Worm (Caenorhabditis elegans) whole organism, L1 larva: ENCODE measurements around the gene odr-7.

Experiments
- C04F5.9 ChIP-seq: sonication (generic microtip); optimal IDR thresholded peaks from 2 replicates; lab custom pipeline; 2016; ENCODE audit warnings: missing genetic modification characterization, missing compliant biosample characterization
- C16A3.4 ChIP-seq: fragments of 150-350 bp; optimal IDR thresholded peaks from 2 replicates; lab custom pipeline; 2014; ENCODE audit warnings: missing biosample characterization, missing genetic modification characterization
- C34B4.2 ChIP-seq: sonication (generic microtip); optimal IDR thresholded peaks from 2 replicates; lab custom pipeline; 2017; ENCODE audit warnings: mild to moderate bottlenecking, missing genetic modification characterization, missing compliant biosample characterization
- F16B12.6 ChIP-seq: fragments of 150-350 bp; optimal IDR thresholded peaks from 2 replicates; lab custom pipeline; 2014; ENCODE audit warnings: missing biosample characterization, missing genetic modification characterization
- Y116A8C.19 ChIP-seq: sonication (generic microtip); optimal IDR thresholded peaks from 2 replicates; lab custom pipeline; 2016; ENCODE audit warnings: missing compliant biosample characterization, missing genetic modification characterization, borderline replicate concordance
- alr-1 ChIP-seq: fragments of 200-800 bp; sonication (Bioruptor generic); optimal IDR thresholded peaks from 2 replicates; lab custom pipeline; 2018; ENCODE audit warnings: borderline replicate concordance, mild to moderate bottlenecking, missing genetic modification characterization, missing compliant biosample characterization
- aly-2 ChIP-seq: fragments of 150-350 bp; optimal IDR thresholded peaks from 2 replicates; lab custom pipeline; 2014; ENCODE audit warnings: missing biosample characterization, missing genetic modification characterization
- ama-1 ChIP-seq: fragments of 150-350 bp; optimal IDR thresholded peaks from 2 replicates; lab custom pipeline; 2014
- blmp-1 ChIP-seq: fragments of 150-350 bp; optimal IDR thresholded peaks from 2 replicates; lab custom pipeline; 2014; ENCODE audit warnings: missing biosample characterization, missing genetic modification characterization
- ceh-63 ChIP-seq: fragments of 200-800 bp; sonication (Bioruptor generic); optimal IDR thresholded peaks from 2 replicates; lab custom pipeline; 2018; ENCODE audit warnings: mild to moderate bottlenecking, missing genetic modification characterization, missing compliant biosample characterization
- ceh-82 ChIP-seq, 3 experiments: fragments of 150-350 bp in 1 of 3; sonication (generic microtip) in 2 of 3; optimal IDR thresholded peaks; 2 replicates each; lab custom pipeline; 2014 to 2017; ENCODE audit warnings: missing biosample characterization in 3 of 3, missing genetic modification characterization in 3 of 3
- ceh-88 ChIP-seq: fragments of 200-800 bp; sonication (Bioruptor generic); IDR thresholded peaks from 2 replicates; pipeline ENCODE4 v1.3.6; 2022; ENCODE audit warnings: missing genetic modification characterization, missing compliant biosample characterization
- ceh-90 ChIP-seq: sonication (generic microtip); optimal IDR thresholded peaks from 2 replicates; lab custom pipeline; 2016; ENCODE audit warnings: missing genetic modification characterization, missing compliant biosample characterization
- dpl-1 ChIP-seq, 3 experiments: fragments of 150-350 bp in 2 of 3; sonication (generic microtip) in 1 of 3; optimal IDR thresholded peaks; 2 replicates each; lab custom pipeline; 2014 to 2017; ENCODE audit warnings: missing biosample characterization in 3 of 3, missing genetic modification characterization in 3 of 3, missing genetic modification reagents in 3 of 3
- efl-1 ChIP-seq, 4 experiments: fragments of 150-350 bp; optimal IDR thresholded peaks in 3 of 4; peaks in 1 of 4; 1 replicate in 1 of 4; 2 replicates in 3 of 4; lab custom pipeline; 2014; ENCODE audit warnings: missing biosample characterization in 2 of 4, missing genetic modification characterization in 2 of 4, missing genetic modification reagents in 2 of 4
- egl-27 ChIP-seq, 2 experiments: fragments of 150-350 bp in 1 of 2; sonication (generic microtip); optimal IDR thresholded peaks; 3 replicates each; lab custom pipeline; 2017 to 2018; ENCODE audit warnings: missing biosample characterization in 2 of 2, missing genetic modification characterization in 2 of 2, missing genetic modification reagents in 2 of 2
- fkh-10 ChIP-seq: sonication (generic microtip); optimal IDR thresholded peaks from 2 replicates; lab custom pipeline; 2017; ENCODE audit warnings: missing biosample characterization, missing genetic modification reagents, missing genetic modification characterization
- fkh-8 ChIP-seq: sonication (generic microtip); optimal IDR thresholded peaks from 2 replicates; lab custom pipeline; 2016; ENCODE audit warnings: mild to moderate bottlenecking, missing genetic modification characterization, missing compliant biosample characterization
- fos-1 ChIP-seq: fragments of 150-350 bp; optimal IDR thresholded peaks from 2 replicates; lab custom pipeline; 2014; ENCODE audit warnings: missing biosample characterization, missing genetic modification characterization
- grh-1 ChIP-seq: fragments of 200-800 bp; sonication (Bioruptor generic); IDR thresholded peaks from 2 replicates; pipeline ENCODE4 v1.3.6; 2022; ENCODE audit warnings: missing genetic modification reagents, missing genetic modification characterization, missing compliant biosample characterization
- hlh-17 ChIP-seq: fragments of 200-800 bp; sonication (Bioruptor generic); optimal IDR thresholded peaks from 2 replicates; lab custom pipeline; 2018; ENCODE audit warnings: missing genetic modification characterization, mild to moderate bottlenecking, missing compliant biosample characterization, moderate library complexity, borderline replicate concordance
- hpl-2 ChIP-seq: fragments of 150-350 bp; optimal IDR thresholded peaks from 2 replicates; lab custom pipeline; 2014; ENCODE audit warnings: missing biosample characterization, missing genetic modification reagents, missing genetic modification characterization
- lin-35 ChIP-seq, 2 experiments: fragments of 150-350 bp; optimal IDR thresholded peaks; 2 replicates each; lab custom pipeline; 2014; ENCODE audit warnings: missing biosample characterization in 2 of 2, missing genetic modification characterization in 2 of 2, missing genetic modification reagents in 2 of 2
- lin-39 ChIP-seq: fragments of 150-350 bp; optimal IDR thresholded peaks from 2 replicates; lab custom pipeline; 2014; ENCODE audit warnings: missing biosample characterization, missing genetic modification reagents, missing genetic modification characterization
- lir-3 ChIP-seq: sonication (generic microtip); optimal IDR thresholded peaks from 2 replicates; lab custom pipeline; 2016; ENCODE audit warnings: mild to moderate bottlenecking, missing genetic modification characterization, moderate library complexity, missing compliant biosample characterization; ENCODE audit not compliant: poor library complexity
- lsy-2 ChIP-seq, 2 experiments: fragments of 150-350 bp; optimal IDR thresholded peaks; 2 replicates each; lab custom pipeline; 2014; ENCODE audit warnings: missing biosample characterization in 2 of 2, missing genetic modification characterization in 2 of 2
- mab-9 ChIP-seq: fragments of 200-800 bp; sonication (Bioruptor generic); IDR thresholded peaks from 2 replicates; pipeline ENCODE4 v1.3.6; 2022; ENCODE audit warnings: missing genetic modification reagents, missing genetic modification characterization, missing compliant biosample characterization
- mdl-1 ChIP-seq, 2 experiments: fragments of 150-350 bp; optimal IDR thresholded peaks; 2 replicates each; lab custom pipeline; 2014 to 2017; ENCODE audit warnings: missing biosample characterization in 2 of 2, missing genetic modification characterization in 2 of 2, inconsistent platforms in 1 of 2
- mep-1 ChIP-seq: fragments of 150-350 bp; optimal IDR thresholded peaks from 2 replicates; lab custom pipeline; 2014; ENCODE audit warnings: missing biosample characterization, missing genetic modification characterization
- nhr-11 ChIP-seq: fragments of 150-350 bp; optimal IDR thresholded peaks from 2 replicates; lab custom pipeline; 2014; ENCODE audit warnings: missing biosample characterization, missing genetic modification characterization
- nhr-19 ChIP-seq: fragments of 200-800 bp; sonication (Bioruptor generic); conservative IDR thresholded peaks from 2 replicates; pipeline ENCODE4 v1.3.6; 2022; ENCODE audit warnings: missing genetic modification characterization, missing compliant biosample characterization
- nhr-76 ChIP-seq: sonication (generic microtip); optimal IDR thresholded peaks from 2 replicates; lab custom pipeline; 2017; ENCODE audit warnings: missing biosample characterization, missing genetic modification characterization
- pag-3 ChIP-seq: sonication (generic microtip); optimal IDR thresholded peaks from 2 replicates; lab custom pipeline; 2017; ENCODE audit warnings: missing genetic modification characterization, mild to moderate bottlenecking, missing compliant biosample characterization, antibody characterized with exemption, borderline replicate concordance; ENCODE audit not compliant: insufficient read depth
- skn-1 ChIP-seq: fragments of 150-350 bp; optimal IDR thresholded peaks from 2 replicates; lab custom pipeline; 2014; ENCODE audit warnings: missing biosample characterization, missing genetic modification characterization
- snu-23 ChIP-seq: sonication (generic microtip); optimal IDR thresholded peaks from 2 replicates; lab custom pipeline; 2016; ENCODE audit warnings: missing genetic modification characterization, missing compliant biosample characterization
- sox-4 ChIP-seq: sonication (generic microtip); optimal IDR thresholded peaks from 2 replicates; lab custom pipeline; 2016; ENCODE audit warnings: missing genetic modification characterization, missing compliant biosample characterization
- sptf-1 ChIP-seq: fragments of 150-350 bp; optimal IDR thresholded peaks from 2 replicates; lab custom pipeline; 2014; ENCODE audit warnings: missing biosample characterization, missing genetic modification characterization
- sup-37 ChIP-seq: fragments of 200-800 bp; sonication (Bioruptor generic); optimal IDR thresholded peaks from 2 replicates; lab custom pipeline; 2018; ENCODE audit warnings: mild to moderate bottlenecking, missing genetic modification characterization, missing compliant biosample characterization
- swsn-7 ChIP-seq: sonication (generic microtip); optimal IDR thresholded peaks from 2 replicates; lab custom pipeline; 2016; ENCODE audit warnings: missing genetic modification characterization, missing compliant biosample characterization
- unc-130 ChIP-seq: fragments of 150-350 bp; optimal IDR thresholded peaks from 2 replicates; lab custom pipeline; 2017; ENCODE audit warnings: missing biosample characterization, missing genetic modification characterization, inconsistent platforms
- unc-30 ChIP-seq: sonication (generic microtip); optimal IDR thresholded peaks from 2 replicates; lab custom pipeline; 2017; ENCODE audit warnings: missing biosample characterization, missing genetic modification characterization
- unc-86 ChIP-seq: sonication (generic microtip); optimal IDR thresholded peaks from 2 replicates; lab custom pipeline; 2016; ENCODE audit warnings: missing genetic modification characterization, missing compliant biosample characterization
- unc-98 ChIP-seq: fragments of 200-800 bp; sonication (Bioruptor generic); IDR thresholded peaks from 2 replicates; pipeline ENCODE4 v1.3.6; 2022; ENCODE audit warnings: missing genetic modification characterization, missing compliant biosample characterization
- xbp-1 ChIP-seq: sonication (generic microtip); optimal IDR thresholded peaks from 2 replicates; lab custom pipeline; 2016; ENCODE audit warnings: missing genetic modification characterization, missing compliant biosample characterization
- zag-1 ChIP-seq: fragments of 150-350 bp; optimal IDR thresholded peaks from 2 replicates; lab custom pipeline; 2014; ENCODE audit warnings: missing biosample characterization, missing genetic modification characterization
- zip-4 ChIP-seq: fragments of 200-800 bp; sonication (Bioruptor generic); optimal IDR thresholded peaks from 2 replicates; lab custom pipeline; 2018; ENCODE audit warnings: mild to moderate bottlenecking, missing genetic modification characterization, moderate library complexity, missing compliant biosample characterization
- ztf-11 ChIP-seq, 2 experiments: sonication (generic microtip); optimal IDR thresholded peaks; 2 replicates each; lab custom pipeline; 2016 to 2017; ENCODE audit warnings: missing genetic modification characterization in 2 of 2, missing biosample characterization in 1 of 2, missing compliant biosample characterization in 1 of 2
- ztf-4 ChIP-seq: fragments of 150-350 bp; optimal IDR thresholded peaks from 2 replicates; lab custom pipeline; 2014; ENCODE audit warnings: missing biosample characterization, missing genetic modification characterization

The odr-7 gene

ce11 chrX:12510148-12510785 lies 48.8 kb upstream of the odr-7 start (continued):
- TF ChIP-seq ceh-88 (GFP tag; lab: Robert Waterston, UW) (no peak), nhr-19 (peak; percentile 92), lin-39 (no peak), aly-2 (no peak), Y116A8C.19 (tag; lab: Kevin White, UChicago) (no peak), pag-3 (no peak), C34B4.2 (tag; lab: Kevin White, UChicago) (no peak), egl-27 (tag; optimal IDR thresholded peaks at IDR 0.05; lab: Kevin White, UChicago) (no peak), fkh-8 (tag; lab: Kevin White, UChicago) (peak; percentile 80), sox-4 (no peak), nhr-76 (no peak), fkh-10 (GFP tag; lab: Kevin White, UChicago) (peak; percentile 16), lin-35 (GFP tag; optimal IDR thresholded peaks at IDR 0.05; lab: Kevin White, UChicago) (peak; percentile 9 to 23), C16A3.4 (tag; lab: Kevin White, UChicago) (peak; percentile 51), unc-30 (tag; lab: Kevin White, UChicago) (no peak), skn-1 (peak; percentile 20), ceh-90 (tag; lab: Kevin White, UChicago) (no peak), C04F5.9 (tag; lab: Kevin White, UChicago) (no peak), unc-98 (no peak), unc-130 (peak; percentile 71), F16B12.6 (tag; lab: Kevin White, UChicago) (no peak), unc-86 (tag; lab: Kevin White, UChicago) (peak; percentile 80), sup-37 (GFP tag; lab: Kevin White, UChicago) (no peak), lir-3 (tag; lab: Kevin White, UChicago) (peak; percentile 60), sptf-1 (no peak), ama-1 (no peak), dpl-1 (GFP tag; optimal IDR thresholded peaks at IDR 0.05; lab: Kevin White, UChicago) (no peak), lsy-2 (tag; optimal IDR thresholded peaks at IDR 0.05; lab: Kevin White, UChicago) (peak; percentile 49 to 63), mab-9 (0 out of 2 replicates have a peak, but pooled peaks have one; percentile 6), blmp-1 (tag; lab: Kevin White, UChicago) (peak; percentile 57), hlh-17 (no peak), alr-1 (tag; lab: Kevin White, UChicago) (no peak), mdl-1 (tag; optimal IDR thresholded peaks at IDR 0.05; lab: Kevin White, UChicago) (peak in 1 of 2 experiments; percentile 11), nhr-11 (tag; lab: Kevin White, UChicago) (no peak), ztf-11 (tag; optimal IDR thresholded peaks at IDR 0.05; lab: Kevin White, UChicago) (no peak), mep-1 (peak; percentile 48)

DNA sequence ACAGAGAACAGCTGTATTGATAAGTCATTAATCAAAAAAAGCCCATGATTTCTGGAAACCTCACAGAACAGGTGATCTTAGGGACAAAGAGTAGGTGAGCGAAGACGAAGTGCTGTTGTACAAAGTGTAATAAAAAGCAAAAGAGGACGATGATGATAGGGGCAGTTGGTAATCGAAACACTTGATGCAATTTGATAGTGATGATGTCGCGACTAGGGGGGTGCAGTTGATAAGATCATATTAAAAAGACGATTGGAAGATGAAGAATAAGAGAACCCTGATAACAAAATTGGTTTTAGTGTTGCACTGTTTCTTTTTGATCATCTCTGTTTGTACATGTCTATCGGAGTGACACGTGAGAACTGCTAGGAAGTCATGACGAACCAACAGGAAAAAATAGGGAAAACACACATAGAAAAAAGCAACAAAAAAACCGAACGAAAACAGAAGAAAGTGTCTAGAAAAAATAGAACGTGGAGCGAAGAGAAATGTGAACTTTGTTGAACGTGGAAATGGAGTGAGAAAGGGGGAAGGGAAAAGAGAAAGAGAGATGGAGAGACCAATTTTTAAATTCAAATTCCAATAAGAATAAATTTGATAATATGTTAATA lies 48.0 kb upstream of the odr-7 start:
- TF ChIP-seq alr-1 (tag; lab: Kevin White, UChicago), result no peak
- TF ChIP-seq unc-86 (tag; lab: Kevin White, UChicago), result no peak
- no peak for TF ChIP-seq ceh-90 (tag; lab: Kevin White, UChicago)
- peak in 1 of 2 experiments; percentile 67 for TF ChIP-seq lin-35 (GFP tag; optimal IDR thresholded peaks at IDR 0.05; lab: Kevin White, UChicago)
- TF ChIP-seq nhr-19, result peak; percentile 91
- TF ChIP-seq fos-1, result peak; percentile 32
- peak; percentile 36 for TF ChIP-seq xbp-1
- TF ChIP-seq mdl-1 (tag; optimal IDR thresholded peaks at IDR 0.05; lab: Kevin White, UChicago), result peak in 1 of 2 experiments; percentile 54
- peak; percentile 27 for TF ChIP-seq C04F5.9 (tag; lab: Kevin White, UChicago)
- TF ChIP-seq grh-1 (GFP tag; lab: Robert Waterston, UW), result 0 out of 2 replicates have a peak, but pooled peaks have one; percentile 21
- TF ChIP-seq efl-1 (optimal IDR thresholded peaks at IDR 0.05; lab: Kevin White, UChicago), result peak in 1 of 2 experiments; percentile 14
- TF ChIP-seq efl-1 (GFP tag; optimal IDR thresholded peaks at IDR 0.05 in 1 of 2; lab: Kevin White, UChicago), result no peak
- peak; percentile 52 for TF ChIP-seq ztf-4
- TF ChIP-seq zip-4 (GFP tag; lab: Kevin White, UChicago), result no peak
- peak; percentile 61 for TF ChIP-seq skn-1
- peak; percentile 43 for TF ChIP-seq lir-3 (tag; lab: Kevin White, UChicago)
- peak; percentile 81 for TF ChIP-seq snu-23 (GFP tag; lab: Kevin White, UChicago)
- no peak for TF ChIP-seq C34B4.2 (tag; lab: Kevin White, UChicago)
- no peak for TF ChIP-seq hpl-2 (GFP tag; lab: Kevin White, UChicago)
- TF ChIP-seq unc-98, result no peak
- TF ChIP-seq blmp-1 (tag; lab: Kevin White, UChicago), result peak; percentile 58
- no peak for TF ChIP-seq ceh-63 (GFP tag; lab: Kevin White, UChicago)
- TF ChIP-seq fkh-8 (tag; lab: Kevin White, UChicago), result no peak
- peak; percentile 31 for TF ChIP-seq sox-4
- TF ChIP-seq swsn-7 (tag; lab: Kevin White, UChicago), result peak; percentile 42
- no peak for TF ChIP-seq zag-1 (tag; lab: Kevin White, UChicago)
- no peak for TF ChIP-seq ceh-82 (tag; optimal IDR thresholded peaks at IDR 0.05; lab: Kevin White, UChicago)
